Worm (Caenorhabditis elegans) whole organism, midembryonic: ENCODE results near the gene Y116A8C.49.

Experiments used
- cog-1 ChIP-seq: sonication (generic microtip); optimal IDR thresholded peaks from 2 replicates; lab custom pipeline; 2016; ENCODE audit warnings: missing genetic modification characterization, missing compliant biosample characterization
- klf-2 ChIP-seq: fragments of 200-800 bp; sonication (Bioruptor generic); conservative IDR thresholded peaks from 2 replicates; pipeline ENCODE4 v1.3.6; 2022; ENCODE audit warnings: missing genetic modification reagents, missing genetic modification characterization, missing compliant biosample characterization
- med-1 ChIP-seq: sonication (generic microtip); optimal IDR thresholded peaks from 2 replicates; lab custom pipeline; 2017; ENCODE audit warnings: missing genetic modification characterization, mild to moderate bottlenecking, missing compliant biosample characterization, antibody characterized with exemption, missing genetic modification reagents; ENCODE audit not compliant: insufficient read depth
- ref-1 ChIP-seq: fragments of 200-800 bp; sonication (Bioruptor generic); conservative IDR thresholded peaks from 2 replicates; pipeline ENCODE4 v1.3.6; 2022; ENCODE audit warnings: missing genetic modification reagents, missing genetic modification characterization, missing compliant biosample characterization
- tab-1 ChIP-seq: fragments of 200-800 bp; sonication (Bioruptor generic); IDR thresholded peaks from 2 replicates; pipeline ENCODE4 v1.3.6; 2022; ENCODE audit warnings: missing genetic modification characterization, missing compliant biosample characterization
- ztf-23 ChIP-seq: fragments of 200-800 bp; sonication (Bioruptor generic); IDR thresholded peaks from 2 replicates; pipeline ENCODE4 v1.3.6; 2022; ENCODE audit warnings: missing genetic modification reagents, missing genetic modification characterization, missing compliant biosample characterization
- ztf-29 ChIP-seq: fragments of 200-800 bp; sonication (Bioruptor generic); IDR thresholded peaks from 2 replicates; pipeline ENCODE4 v1.3.6; 2022; ENCODE audit warnings: missing genetic modification reagents, missing genetic modification characterization, missing compliant biosample characterization

- TF ChIP-seq ztf-29 (GFP tag; lab: Robert Waterston, UW) = no peak
- no peak for TF ChIP-seq cog-1
- TF ChIP-seq tab-1 = no peak
- TF ChIP-seq klf-2 = no peak
- TF ChIP-seq ztf-23 (GFP tag; lab: Robert Waterston, UW) = no peak
- no peak for TF ChIP-seq ref-1 (GFP tag; lab: Robert Waterston, UW)
- no peak for TF ChIP-seq med-1 (GFP tag; lab: Kevin White, UChicago)
Observed at ce11 chrIV:16931077-16931476, at the start of gene Y116A8C.49.
